Fruit fly (Drosophila melanogaster) whole organism, embryonic: Measurements from ENCODE around the gene Noa36.

ENCODE experiments used
- Aef1 ChIP-seq: fragments of 200-800 bp; sonication (Bioruptor generic); IDR thresholded peaks from 3 replicates; pipeline ENCODE4 v1.3.6; 2022; ENCODE audit warnings: missing biosample characterization, missing genetic modification characterization
- Asciz ChIP-seq: fragments of 200-800 bp; sonication (Bioruptor generic); optimal IDR thresholded peaks from 2 replicates; lab custom pipeline; 2017; ENCODE audit warnings: missing biosample characterization, mild to moderate bottlenecking, missing genetic modification characterization, missing genetic modification reagents
- B-H1 ChIP-seq: fragments of 200-800 bp; sonication (Bioruptor generic); IDR thresholded peaks from 3 replicates; pipeline ENCODE4 v1.3.6; 2022; ENCODE audit warnings: missing biosample characterization, missing genetic modification characterization
- Bgb ChIP-seq: fragments of 200-800 bp; sonication (Bioruptor generic); IDR thresholded peaks from 2 replicates; pipeline ENCODE4 v1.3.6; 2022; ENCODE audit warnings: missing biosample characterization, missing genetic modification characterization; ENCODE audit not compliant: partially characterized antibody
- CG10147 ChIP-seq: fragments of 200-800 bp; sonication (Bioruptor generic); optimal IDR thresholded peaks from 2 replicates; lab custom pipeline; 2019; ENCODE audit warnings: missing biosample characterization, mild to moderate bottlenecking, missing genetic modification characterization, moderate library complexity
- CG1024 ChIP-seq: fragments of 200-800 bp; sonication (Bioruptor generic); IDR thresholded peaks from 2 replicates; pipeline ENCODE4 v1.3.6; 2022; ENCODE audit warnings: missing biosample characterization, missing genetic modification characterization
- CG10321 ChIP-seq: fragments of 200-800 bp; sonication (Bioruptor generic); IDR thresholded peaks from 2 replicates; pipeline ENCODE4 v1.3.6; 2022; ENCODE audit warnings: missing biosample characterization, missing genetic modification characterization
- CG10431 ChIP-seq: fragments of 200-800 bp; sonication (Bioruptor generic); optimal IDR thresholded peaks from 3 replicates; lab custom pipeline; 2018; ENCODE audit warnings: missing biosample characterization, mild to moderate bottlenecking, missing genetic modification characterization
- CG10959 ChIP-seq: fragments of 200-800 bp; sonication (Bioruptor generic); IDR thresholded peaks from 2 replicates; pipeline ENCODE4 v1.3.6; 2022; ENCODE audit warnings: missing biosample characterization, missing genetic modification characterization
- CG15073 ChIP-seq: fragments of 200-800 bp; sonication (Bioruptor generic); optimal IDR thresholded peaks from 2 replicates; lab custom pipeline; 2016; ENCODE audit warnings: missing biosample characterization, missing genetic modification characterization
- CG16779 ChIP-seq: fragments of 200-800 bp; sonication (Bioruptor generic); IDR thresholded peaks from 2 replicates; pipeline ENCODE4 v1.3.6; 2022; ENCODE audit warnings: missing biosample characterization, missing genetic modification characterization
- CG17385 ChIP-seq: fragments of 200-800 bp; sonication (Bioruptor generic); optimal IDR thresholded peaks from 3 replicates; lab custom pipeline; 2018; ENCODE audit warnings: missing biosample characterization, mild to moderate bottlenecking, missing genetic modification characterization
- CG18764 ChIP-seq: fragments of 200-800 bp; sonication (Bioruptor generic); optimal IDR thresholded peaks from 3 replicates; lab custom pipeline; 2016; ENCODE audit warnings: missing biosample characterization, missing genetic modification characterization
- CG31388 ChIP-seq: fragments of 200-800 bp; sonication (Bioruptor generic); optimal IDR thresholded peaks from 2 replicates; lab custom pipeline; 2016; ENCODE audit warnings: missing biosample characterization, missing genetic modification characterization
- CG4424 ChIP-seq: fragments of 200-800 bp; sonication (Bioruptor generic); optimal IDR thresholded peaks from 3 replicates; lab custom pipeline; 2016; ENCODE audit warnings: missing biosample characterization, missing genetic modification characterization
- CG4854 ChIP-seq: fragments of 200-800 bp; sonication (Bioruptor generic); optimal IDR thresholded peaks from 2 replicates; lab custom pipeline; 2016; ENCODE audit warnings: missing biosample characterization, missing genetic modification characterization, inconsistent platforms
- CG5180 ChIP-seq: fragments of 200-800 bp; sonication (Bioruptor generic); optimal IDR thresholded peaks from 3 replicates; lab custom pipeline; 2017; ENCODE audit warnings: missing biosample characterization, missing genetic modification characterization, mild to moderate bottlenecking, moderate library complexity, missing genetic modification reagents
- CG6689 ChIP-seq: fragments of 200-800 bp; sonication (Bioruptor generic); IDR thresholded peaks from 2 replicates; pipeline ENCODE4 v1.3.6; 2022; ENCODE audit warnings: missing biosample characterization, missing genetic modification characterization
- CG7745 ChIP-seq: fragments of 200-800 bp; sonication (Bioruptor generic); optimal IDR thresholded peaks from 2 replicates; lab custom pipeline; 2018; ENCODE audit warnings: missing biosample characterization, mild to moderate bottlenecking, missing genetic modification characterization, moderate library complexity
- CG7786 ChIP-seq: fragments of 200-800 bp; sonication (Bioruptor generic); optimal IDR thresholded peaks from 2 replicates; lab custom pipeline; 2016; ENCODE audit warnings: missing biosample characterization, missing genetic modification characterization
- CG8765 ChIP-seq: fragments of 200-800 bp; sonication (Bioruptor generic); IDR thresholded peaks from 2 replicates; pipeline ENCODE4 v1.3.6; 2022; ENCODE audit warnings: missing biosample characterization, missing genetic modification characterization
- CG9932 ChIP-seq: fragments of 200-800 bp; sonication (Bioruptor generic); IDR thresholded peaks from 2 replicates; pipeline ENCODE4 v1.3.6; 2022; ENCODE audit warnings: missing biosample characterization, missing genetic modification characterization
- D19B ChIP-seq: fragments of 200-800 bp; sonication (Bioruptor generic); optimal IDR thresholded peaks from 2 replicates; lab custom pipeline; 2017; ENCODE audit warnings: missing biosample characterization, mild to moderate bottlenecking, missing genetic modification characterization
- Dek ChIP-seq: fragments of 200-800 bp; sonication (Bioruptor generic); optimal IDR thresholded peaks from 3 replicates; lab custom pipeline; 2019; ENCODE audit warnings: missing biosample characterization, mild to moderate bottlenecking, missing genetic modification characterization, moderate library complexity
- Dip2 ChIP-seq: fragments of 200-800 bp; sonication (Bioruptor generic); IDR thresholded peaks from 2 replicates; pipeline ENCODE4 v1.3.6; 2022; ENCODE audit warnings: missing biosample characterization, missing genetic modification characterization
- Dip3 ChIP-seq: fragments of 200-800 bp; sonication (Bioruptor generic); optimal IDR thresholded peaks from 3 replicates; lab custom pipeline; 2016; ENCODE audit warnings: missing biosample characterization, missing genetic modification characterization
- Doc2 ChIP-seq: fragments of 200-800 bp; sonication (Bioruptor generic); IDR thresholded peaks from 2 replicates; pipeline ENCODE4 v1.3.6; 2022; ENCODE audit warnings: missing biosample characterization, missing genetic modification characterization
- HHEX ChIP-seq: fragments of 200-800 bp; sonication (Bioruptor generic); optimal IDR thresholded peaks from 3 replicates; lab custom pipeline; 2017; ENCODE audit warnings: missing biosample characterization, mild to moderate bottlenecking, missing genetic modification characterization, missing genetic modification reagents
- HLH54F ChIP-seq: fragments of 200-800 bp; sonication (Bioruptor generic); optimal IDR thresholded peaks from 3 replicates; lab custom pipeline; 2016; ENCODE audit warnings: missing biosample characterization, missing genetic modification characterization
- Hmx ChIP-seq: fragments of 200-800 bp; sonication (Bioruptor generic); optimal IDR thresholded peaks from 2 replicates; lab custom pipeline; 2016; ENCODE audit warnings: missing biosample characterization, missing genetic modification characterization
- Hr51 ChIP-seq, 2 experiments: fragments of 200-800 bp; sonication (Bioruptor generic); optimal IDR thresholded peaks; 2 replicates in 1 of 2; 3 replicates in 1 of 2; lab custom pipeline; 2016 to 2018; ENCODE audit warnings: missing biosample characterization in 2 of 2, missing genetic modification characterization in 2 of 2, mild to moderate bottlenecking in 1 of 2, moderate library complexity in 1 of 2
- Mad ChIP-seq: fragments of 200-800 bp; sonication (Bioruptor generic); optimal IDR thresholded peaks from 2 replicates; lab custom pipeline; 2016; ENCODE audit warnings: missing biosample characterization, missing genetic modification characterization
- Ptx1 ChIP-seq: fragments of 200-800 bp; sonication (Bioruptor generic); IDR thresholded peaks from 2 replicates; pipeline ENCODE4 v1.3.6; 2022; ENCODE audit warnings: missing biosample characterization, missing genetic modification characterization
- Sox102F ChIP-seq: fragments of 200-800 bp; sonication (Bioruptor generic); optimal IDR thresholded peaks from 2 replicates; lab custom pipeline; 2018; ENCODE audit warnings: missing biosample characterization, mild to moderate bottlenecking, missing genetic modification characterization, moderate library complexity
- Ssrp ChIP-seq: fragments of 200-800 bp; sonication (Bioruptor generic); optimal IDR thresholded peaks from 2 replicates; lab custom pipeline; 2018; ENCODE audit warnings: missing biosample characterization, mild to moderate bottlenecking, missing genetic modification characterization, moderate library complexity
- TFAM ChIP-seq: fragments of 200-800 bp; sonication (Bioruptor generic); optimal IDR thresholded peaks from 2 replicates; lab custom pipeline; 2017; ENCODE audit warnings: missing biosample characterization, missing genetic modification characterization, inconsistent platforms
- Tbp ChIP-seq: fragments of >200 bp; optimal IDR thresholded peaks from 2 replicates; lab custom pipeline; 2018; ENCODE audit warnings: missing biosample characterization, missing genetic modification characterization
- bcd ChIP-seq: fragments of 200-800 bp; sonication (Bioruptor generic); optimal IDR thresholded peaks from 2 replicates; lab custom pipeline; 2017; ENCODE audit warnings: missing biosample characterization, mild to moderate bottlenecking, missing genetic modification characterization
- bigmax ChIP-seq: fragments of 200-800 bp; sonication (Bioruptor generic); optimal IDR thresholded peaks from 2 replicates; lab custom pipeline; 2018; ENCODE audit warnings: missing biosample characterization, mild to moderate bottlenecking, missing genetic modification characterization
- cato ChIP-seq: fragments of 200-800 bp; sonication (Bioruptor generic); optimal IDR thresholded peaks from 2 replicates; lab custom pipeline; 2016; ENCODE audit warnings: missing biosample characterization, missing genetic modification characterization, borderline replicate concordance
- da ChIP-seq: fragments of 200-800 bp; sonication (Bioruptor generic); optimal IDR thresholded peaks from 2 replicates; lab custom pipeline; 2016; ENCODE audit warnings: missing biosample characterization, missing genetic modification characterization
- dimm ChIP-seq: fragments of 200-800 bp; sonication (Bioruptor generic); IDR thresholded peaks from 2 replicates; pipeline ENCODE4 v1.3.6; 2022; ENCODE audit warnings: missing biosample characterization, missing genetic modification characterization
- kah ChIP-seq: fragments of 200-800 bp; sonication (Bioruptor generic); optimal IDR thresholded peaks from 2 replicates; lab custom pipeline; 2018; ENCODE audit warnings: missing biosample characterization, mild to moderate bottlenecking, missing genetic modification characterization
- kay ChIP-seq: fragments of 200-800 bp; sonication (Bioruptor generic); optimal IDR thresholded peaks from 2 replicates; lab custom pipeline; 2016; ENCODE audit warnings: missing biosample characterization, missing genetic modification characterization
- nau ChIP-seq: fragments of 200-800 bp; sonication (Bioruptor generic); optimal IDR thresholded peaks from 3 replicates; lab custom pipeline; 2017; ENCODE audit warnings: missing biosample characterization, mild to moderate bottlenecking, missing genetic modification characterization, missing genetic modification reagents
- org-1 ChIP-seq: fragments of 200-800 bp; sonication (Bioruptor generic); optimal IDR thresholded peaks from 2 replicates; lab custom pipeline; 2017; ENCODE audit warnings: missing biosample characterization, missing genetic modification characterization
- p53 ChIP-seq: fragments of 200-800 bp; sonication (Bioruptor generic); optimal IDR thresholded peaks from 2 replicates; lab custom pipeline; 2016; ENCODE audit warnings: missing biosample characterization, missing genetic modification characterization
- pita ChIP-seq: fragments of 200-800 bp; sonication (Bioruptor generic); optimal IDR thresholded peaks from 2 replicates; lab custom pipeline; 2017; ENCODE audit warnings: missing biosample characterization, mild to moderate bottlenecking, missing genetic modification characterization
- schlank ChIP-seq: fragments of 200-800 bp; sonication (Bioruptor generic); optimal IDR thresholded peaks from 2 replicates; lab custom pipeline; 2018; ENCODE audit warnings: missing biosample characterization, mild to moderate bottlenecking, missing genetic modification characterization
- sd ChIP-seq: fragments of 200-800 bp; sonication (Bioruptor generic); optimal IDR thresholded peaks from 3 replicates; lab custom pipeline; 2018; ENCODE audit warnings: missing biosample characterization, mild to moderate bottlenecking, missing genetic modification characterization, moderate library complexity
- stwl ChIP-seq: fragments of 200-800 bp; sonication (Bioruptor generic); optimal IDR thresholded peaks from 3 replicates; lab custom pipeline; 2018; ENCODE audit warnings: missing biosample characterization, mild to moderate bottlenecking, missing genetic modification characterization, moderate library complexity
- zf30C ChIP-seq: fragments of 200-800 bp; sonication (Bioruptor generic); optimal IDR thresholded peaks from 3 replicates; lab custom pipeline; 2018; ENCODE audit warnings: missing biosample characterization, mild to moderate bottlenecking, missing genetic modification characterization

The Noa36 gene

dm6 chr3R:28631753-28632152 lies 32.7 kb upstream of the Noa36 start (continued):
- TF ChIP-seq stwl (tag; lab: Kevin White, UChicago) (no peak), bcd (GFP tag; lab: Kevin White, UChicago) (peak; percentile 49), CG10147 (GFP tag; lab: Kevin White, UChicago) (peak; percentile 27), HLH54F (peak; percentile 16), D19B (no peak), CG9932 (GFP tag; lab: Robert Waterston, UW) (peak; percentile 42; the same call in 1 of the 2 replicates), Asciz (GFP tag; lab: Kevin White, UChicago) (peak; percentile 57), CG10431 (no peak), nau (GFP tag; lab: Kevin White, UChicago) (peak; percentile 26), CG4424 (GFP tag; lab: Kevin White, UChicago) (peak; percentile 64), HHEX (GFP tag; lab: Kevin White, UChicago) (peak; percentile 4), CG18764 (GFP tag; lab: Kevin White, UChicago) (peak; percentile 53), zf30C (GFP tag; lab: Kevin White, UChicago) (peak; percentile 82), CG7745 (tag; lab: Kevin White, UChicago) (no peak), Mad (peak; percentile 10), bigmax (GFP tag; lab: Kevin White, UChicago) (no peak), Hr51 (GFP tag; optimal IDR thresholded peaks at IDR 0.05; lab: Kevin White, UChicago) (peak; percentile 28 to 35), B-H1 (GFP tag; lab: Robert Waterston, UW) (no peak), CG1024 (peak; percentile 24; the same call in 1 of the 2 replicates), Doc2 (no peak), Aef1 (GFP tag; lab: Robert Waterston, UW) (peak; percentile 61), p53 (peak; percentile 14), da (GFP tag; lab: Kevin White, UChicago) (no peak), CG7786 (peak; percentile 46), dimm (GFP tag; lab: Robert Waterston, UW) (no peak), CG10959 (GFP tag; lab: Robert Waterston, UW) (peak; percentile 67), CG6689 (GFP tag; lab: Robert Waterston, UW) (peak; percentile 65), CG16779 (GFP tag; lab: Robert Waterston, UW) (no peak), Bgb (GFP tag; lab: Robert Waterston, UW) (no peak), Ptx1 (GFP tag; lab: Robert Waterston, UW) (peak; percentile 61), CG10321 (no peak), Dip3 (GFP tag; lab: Kevin White, UChicago) (no peak), Tbp (GFP tag; lab: Kevin White, UChicago) (no peak), CG5180 (peak; percentile 2), CG15073 (GFP tag; lab: Kevin White, UChicago) (no peak), Sox102F (GFP tag; lab: Kevin White, UChicago) (peak; percentile 51), Ssrp (tag; lab: Kevin White, UChicago) (peak; percentile 26), CG8765 (GFP tag; lab: Robert Waterston, UW) (peak; percentile 83), CG31388 (no peak), CG4854 (GFP tag; lab: Kevin White, UChicago) (peak; percentile 26), pita (no peak), Hmx (GFP tag; lab: Kevin White, UChicago) (no peak), Dek (tag; lab: Kevin White, UChicago) (peak; percentile 9), schlank (tag; lab: Kevin White, UChicago) (no peak), sd (tag; lab: Kevin White, UChicago) (no peak), Dip2 (GFP tag; lab: Robert Waterston, UW) (no peak), TFAM (GFP tag; lab: Kevin White, UChicago) (no peak), CG17385 (GFP tag; lab: Kevin White, UChicago) (peak; percentile 6), kah (no peak), org-1 (GFP tag; lab: Kevin White, UChicago) (peak; percentile 39), kay (GFP tag; lab: Kevin White, UChicago) (no peak), cato (no peak)
